Worm (Caenorhabditis elegans) whole organism, L3 larva: ENCODE measurements around the gene sli-1.

Experiments
- nfya-1 ChIP-seq: sonication (generic microtip); optimal IDR thresholded peaks from 2 replicates; lab custom pipeline; 2017; ENCODE audit warnings: missing genetic modification characterization, mild to moderate bottlenecking, missing compliant biosample characterization, antibody characterized with exemption, moderate library complexity; ENCODE audit not compliant: insufficient read depth
- nhr-11 ChIP-seq: fragments of 150-350 bp; optimal IDR thresholded peaks from 2 replicates; lab custom pipeline; 2014; ENCODE audit warnings: missing biosample characterization, missing genetic modification characterization

DNA sequence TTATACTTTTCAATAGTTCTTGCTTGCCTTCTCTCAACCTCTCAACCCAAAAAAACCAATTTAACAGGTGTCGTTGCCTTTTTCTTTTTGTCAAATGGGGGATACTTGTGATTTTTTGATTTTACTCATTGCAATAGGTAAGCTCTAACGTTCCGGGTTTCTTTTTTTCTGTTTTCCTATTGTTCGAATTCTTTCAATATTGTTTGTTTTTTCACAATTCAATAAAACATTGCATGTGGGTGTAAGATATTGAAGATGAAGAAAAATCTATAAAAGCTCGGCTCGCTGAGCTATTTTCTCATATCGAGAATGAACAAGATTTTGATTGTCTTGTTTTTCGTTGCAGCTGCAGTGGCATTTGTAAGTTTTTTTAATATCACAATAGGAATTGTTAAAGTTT, 44.8 kb upstream of the sli-1 start, which contains the start of gene T04G9.7:
- TF ChIP-seq nfya-1 (tag; lab: Kevin White, UChicago) (no peak), nhr-11 (tag; lab: Kevin White, UChicago) (no peak)
